Worm (Caenorhabditis elegans): ENCODE data around the gene gcy-15.

The gcy-15 gene

DNA sequence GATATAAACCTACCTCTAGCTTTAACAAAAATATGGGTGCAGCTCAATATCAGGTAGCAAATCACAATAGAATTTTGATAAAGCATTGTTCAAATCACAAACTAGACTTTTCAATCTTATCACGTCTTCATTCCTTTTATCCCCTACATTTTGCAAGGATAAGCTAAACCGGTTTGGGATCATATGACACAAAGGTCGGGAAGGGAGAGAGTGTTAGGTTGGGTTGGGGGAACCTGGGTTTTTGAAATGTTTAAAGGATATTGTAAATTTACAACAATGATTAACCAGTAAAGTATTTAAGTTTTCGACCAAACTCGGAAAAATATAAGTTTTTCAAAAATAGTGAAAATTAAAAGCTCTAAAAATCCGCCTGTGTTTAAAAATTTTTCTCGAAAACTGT is 47.2 kb upstream of the gcy-15 start, which contains the start of gene C17F4.12:
C17F4.12 (minus strand) TSS at position 101 of the 400 bp plus-strand sequence.
- no peak for TF ChIP-seq chd-7 (tag; optimal IDR thresholded peaks at IDR 0.05)
- no peak for TF ChIP-seq nhr-179 (tag; optimal IDR thresholded peaks at IDR 0.05)
- no peak for TF ChIP-seq ceh-91 (GFP tag; IDR thresholded peaks at IDR 0.05)
- no peak for TF ChIP-seq hrde-1 (tag; optimal IDR thresholded peaks at IDR 0.05; ENCODE audit: borderline replicate concordance)
- no peak for TF ChIP-seq F33H1.4 (GFP tag; IDR thresholded peaks at IDR 0.05)
- no peak for TF ChIP-seq nhr-80 (tag; optimal IDR thresholded peaks at IDR 0.05)
- no peak for TF ChIP-seq lin-26 (GFP tag; IDR thresholded peaks at IDR 0.05)
- no peak for TF ChIP-seq lsl-1 (GFP tag; optimal IDR thresholded peaks at IDR 0.05)
- TF ChIP-seq gei-17 (GFP tag; optimal IDR thresholded peaks at IDR 0.05) = no peak
- TF ChIP-seq ets-4 (GFP tag; optimal IDR thresholded peaks at IDR 0.05) = no peak
- no peak for TF ChIP-seq egl-44 (GFP tag; IDR thresholded peaks at IDR 0.05)
- TF ChIP-seq hlh-26 (GFP tag; conservative IDR thresholded peaks at IDR 0.05) = no peak
- no peak for TF ChIP-seq ztf-22 (GFP tag; optimal IDR thresholded peaks at IDR 0.05)
- no peak for TF ChIP-seq snpc-3.4 (tag; optimal IDR thresholded peaks at IDR 0.05)

DNA sequence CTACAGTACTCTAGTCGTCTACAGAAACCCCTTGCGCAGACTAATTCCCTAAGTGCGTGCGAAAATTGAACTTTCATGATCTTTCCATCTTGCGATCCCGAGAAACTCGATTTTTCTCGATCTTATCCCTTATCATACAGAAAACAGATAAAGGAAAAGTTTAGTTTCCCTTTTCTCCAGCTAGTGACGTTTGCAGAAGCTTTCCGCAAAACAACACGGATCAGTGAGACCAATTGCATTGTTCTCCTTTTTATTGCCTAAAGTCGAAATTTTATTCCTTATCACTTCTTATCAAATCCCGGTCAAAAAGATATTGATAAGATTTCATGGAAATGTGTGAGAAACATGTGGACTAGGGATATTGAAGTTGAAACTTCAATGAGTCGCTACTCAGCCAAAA is 45.0 kb upstream of the gcy-15 start:
- TF ChIP-seq D2030.7 (GFP tag; IDR thresholded peaks at IDR 0.05) = no peak
- TF ChIP-seq mcd-1 (GFP tag; IDR thresholded peaks at IDR 0.05) = no peak
- TF ChIP-seq F23B12.7 (tag; optimal IDR thresholded peaks at IDR 0.05; ENCODE audit: insufficient read depth) = no peak
- no peak for TF ChIP-seq rec-8 (tag; optimal IDR thresholded peaks at IDR 0.05)
- TF ChIP-seq Y53F4B.3 (GFP tag; IDR thresholded peaks at IDR 0.05) = no peak
- TF ChIP-seq zfh-2 (GFP tag; conservative IDR thresholded peaks at IDR 0.05) = no peak
- no peak for TF ChIP-seq ZK185.1 (tag; optimal IDR thresholded peaks at IDR 0.05; ENCODE audit: poor library complexity, severe bottlenecking)
- TF ChIP-seq B0261.1 (tag; optimal IDR thresholded peaks at IDR 0.05) = no peak
- TF ChIP-seq ceh-91 (GFP tag; IDR thresholded peaks at IDR 0.05) = no peak
- no peak for TF ChIP-seq xnd-1 (tag; optimal IDR thresholded peaks at IDR 0.05)

DNA sequence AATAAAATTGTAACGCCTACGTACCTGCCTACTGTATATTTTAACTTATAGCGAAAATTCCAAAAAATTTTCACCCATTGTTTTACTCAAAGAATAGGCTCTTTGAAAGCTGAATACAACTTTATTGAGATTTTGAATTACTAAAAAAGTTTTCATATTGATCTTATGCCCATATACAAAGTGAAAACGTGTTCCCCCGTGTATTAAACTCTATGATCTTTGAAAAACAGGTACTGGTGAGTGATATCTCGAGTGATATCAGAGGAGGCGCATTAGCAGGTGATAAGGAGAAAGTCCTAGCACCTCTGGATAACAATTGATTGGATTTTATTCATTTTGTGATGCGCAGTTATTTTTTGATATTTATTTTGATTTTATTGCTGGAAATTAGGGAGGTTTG is 43.3 kb upstream of the gcy-15 start, which contains the start of gene C17F4.3:
C17F4.3 (plus strand) TSS at position 301 of the 400 bp plus-strand sequence.
- TF ChIP-seq hsf-1 (GFP tag; IDR thresholded peaks at IDR 0.05) = no peak

DNA sequence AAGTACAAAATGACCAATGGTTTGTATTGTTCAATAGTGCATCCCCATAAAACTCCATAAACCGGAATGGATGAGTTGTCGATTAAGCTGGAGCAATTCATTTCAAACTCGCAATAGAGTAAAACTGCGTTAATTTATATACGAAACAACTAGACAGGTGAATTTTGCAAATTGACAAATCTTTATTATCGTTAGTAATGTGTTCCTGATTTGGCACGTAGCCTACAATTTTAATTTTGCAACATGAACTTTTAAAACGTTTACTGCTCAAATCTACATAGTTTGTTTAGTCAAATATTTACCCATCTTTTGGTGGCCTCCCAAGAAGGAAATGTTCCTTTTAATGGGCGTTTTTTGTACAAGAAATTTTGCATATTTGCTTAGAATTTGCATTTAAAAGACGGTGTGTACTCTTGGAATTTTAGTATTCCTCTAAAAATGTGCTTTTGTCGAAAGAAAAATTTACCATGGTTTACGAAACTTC is 40.2 kb upstream of the gcy-15 start, which contains the start of the genes srz-67 and C17F4.11:
srz-67 (minus strand) TSS at position 101 of the 484 bp plus-strand sequence.
C17F4.11 (plus strand) TSS at position 434 of the 484 bp plus-strand sequence.
- TF ChIP-seq B0019.2 (GFP tag; conservative IDR thresholded peaks at IDR 0.05) (no peak), lin-40 (tag; optimal IDR thresholded peaks at IDR 0.05) (no peak), Y95B8A.8 (GFP tag; IDR thresholded peaks at IDR 0.05) (no peak)

DNA sequence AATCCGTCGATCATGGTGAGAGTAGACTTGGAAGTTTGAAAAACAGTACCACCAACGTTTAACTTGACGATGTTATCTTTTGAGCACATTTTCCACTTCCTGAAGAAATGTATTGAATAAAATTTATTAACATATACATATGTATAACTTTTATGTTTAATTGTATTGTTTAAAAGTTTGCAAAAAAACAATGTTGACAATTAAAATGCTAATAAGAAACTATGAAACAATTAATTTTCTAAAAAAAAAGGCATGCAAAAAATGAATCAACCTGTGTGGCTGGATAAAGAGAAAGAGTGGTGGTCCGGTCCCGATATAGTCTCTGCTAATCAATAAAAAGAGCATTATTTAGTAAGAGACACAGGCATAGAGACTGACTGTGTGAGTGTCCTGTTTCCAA is 37.9 kb upstream of the gcy-15 start, which contains the start of gene C17F4.8:
C17F4.8 (minus strand) TSS at position 101 of the 400 bp plus-strand sequence.
- TF ChIP-seq hlh-26 (GFP tag; conservative IDR thresholded peaks at IDR 0.05) (no peak), B0035.1 (tag; optimal IDR thresholded peaks at IDR 0.05) (no peak), ceh-40 (GFP tag; IDR thresholded peaks at IDR 0.05) (no peak), ztf-22 (GFP tag; optimal IDR thresholded peaks at IDR 0.05) (no peak), ets-4 (GFP tag; optimal IDR thresholded peaks at IDR 0.05) (no peak), ZK185.1 (tag; optimal IDR thresholded peaks at IDR 0.05; ENCODE audit: poor library complexity, severe bottlenecking) (no peak), aptf-2 (GFP tag; conservative IDR thresholded peaks at IDR 0.05) (no peak), let-526 (GFP tag; IDR thresholded peaks at IDR 0.05) (no peak), madf-3 (GFP tag; IDR thresholded peaks at IDR 0.05) (no peak), ztf-6 (GFP tag; IDR thresholded peaks at IDR 0.05) (no peak), F57A8.1 (GFP tag; optimal IDR thresholded peaks at IDR 0.05) (no peak), ztf-25 (GFP tag; IDR thresholded peaks at IDR 0.05) (no peak), F39B2.1 (GFP tag; IDR thresholded peaks at IDR 0.05) (no peak), nhr-90 (tag; optimal IDR thresholded peaks at IDR 0.05) (no peak), efl-1 (GFP tag; optimal IDR thresholded peaks at IDR 0.05) (no peak), akir-1 (GFP tag; optimal IDR thresholded peaks at IDR 0.05) (no peak), lir-1 (GFP tag; conservative IDR thresholded peaks at IDR 0.05) (no peak)
